Worm (Caenorhabditis elegans): ENCODE results near the gene ZK616.2.

- TF ChIP-seq him-1 (tag; optimal IDR thresholded peaks at IDR 0.05) (no peak), dao-5 (tag; optimal IDR thresholded peaks at IDR 0.05) (no peak)
These were observed 17.5 kb upstream of the ZK616.2 start for ce11 chrIV:5380140-5380539.

Measured in whole organism, L4/young adult.